Fruit fly (Drosophila melanogaster) Kc167 (cell line): Measurements from ENCODE around the gene CG14839.

Experiments
- Myc ChIP-seq: fragments of >200 bp; optimal IDR thresholded peaks from 2 replicates; lab custom pipeline; 2017; ENCODE audit warnings: missing external identifiers
- Sin3A ChIP-seq: fragments of >200 bp; optimal IDR thresholded peaks from 2 replicates; lab custom pipeline; 2018; ENCODE audit warnings: missing external identifiers
- h ChIP-seq: fragments of >200 bp; optimal IDR thresholded peaks from 3 replicates; lab custom pipeline; 2018; ENCODE audit warnings: missing external identifiers
- insv ChIP-seq: fragments of >200 bp; optimal IDR thresholded peaks from 3 replicates; lab custom pipeline; 2018; ENCODE audit warnings: missing external identifiers
- psq ChIP-seq: fragments of >200 bp; optimal IDR thresholded peaks from 2 replicates; lab custom pipeline; 2017; ENCODE audit warnings: missing external identifiers
- ttk ChIP-seq: sonication (Bioruptor generic); optimal IDR thresholded peaks from 2 replicates; lab custom pipeline; 2017; ENCODE audit warnings: missing external identifiers

CG14839 gene

DNA sequence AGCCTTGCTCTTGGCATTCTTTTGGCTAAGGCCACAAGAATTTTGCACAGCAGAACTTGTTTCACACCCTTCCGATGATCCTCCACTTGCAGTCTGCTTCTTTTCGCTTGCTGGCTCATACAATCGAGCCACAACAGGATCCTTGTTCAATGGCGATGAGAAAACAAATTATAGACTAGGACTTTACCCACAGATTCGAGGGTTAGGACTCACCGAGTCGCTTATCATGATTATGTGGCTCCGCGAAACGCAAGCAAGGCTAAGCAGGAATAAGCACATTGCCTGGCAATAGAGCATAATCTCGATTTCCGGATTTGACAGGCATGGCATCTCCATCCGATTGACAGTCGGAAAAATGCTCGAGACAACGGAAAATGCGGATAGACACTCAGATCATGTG, at the start of gene CG14839, which contains the start of gene CG14841:
Gene CG14839 (plus strand): TSS at position 301 of the 400 bp plus-strand sequence.
Gene CG14841 (minus strand): TSS at position 332 of the 400 bp plus-strand sequence.
- TF ChIP-seq insv (lab: Kevin White, UChicago) (no peak), h (lab: Kevin White, UChicago) (no peak), Sin3A (lab: Kevin White, UChicago) (no peak), psq (lab: Kevin White, UChicago) (no peak), ttk (lab: Kevin White, UChicago) (no peak), Myc (lab: Kevin White, UChicago) (no peak)

DNA sequence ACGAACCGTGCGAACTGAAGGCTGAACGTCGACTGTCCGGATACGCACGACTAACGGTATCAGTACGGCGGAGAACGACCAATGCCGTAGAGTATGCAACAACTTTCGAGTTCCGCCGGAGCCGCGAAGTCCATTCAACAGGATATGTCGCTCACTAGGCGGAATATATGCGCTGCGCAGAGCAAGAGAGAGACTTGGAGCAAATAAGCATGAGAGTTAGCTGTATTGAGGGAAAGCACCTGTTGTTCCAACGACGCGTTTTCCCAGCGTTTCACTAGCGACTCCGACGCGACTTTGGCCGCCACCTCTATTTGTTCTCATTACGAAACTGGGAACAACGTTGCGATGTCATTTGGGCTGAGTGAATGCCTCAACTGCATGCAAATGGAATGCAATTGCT, 47.4 kb upstream of the CG14839 start, which contains the start of gene Dop1R1:
Gene Dop1R1 (minus strand): TSS at position 35 of the 400 bp plus-strand sequence.
- TF ChIP-seq Myc (lab: Kevin White, UChicago), result no peak
- TF ChIP-seq psq (lab: Kevin White, UChicago), result no peak
- no peak for TF ChIP-seq ttk (lab: Kevin White, UChicago)
- no peak for TF ChIP-seq insv (lab: Kevin White, UChicago)
- TF ChIP-seq h (lab: Kevin White, UChicago), result no peak
- TF ChIP-seq Sin3A (lab: Kevin White, UChicago), result no peak

DNA sequence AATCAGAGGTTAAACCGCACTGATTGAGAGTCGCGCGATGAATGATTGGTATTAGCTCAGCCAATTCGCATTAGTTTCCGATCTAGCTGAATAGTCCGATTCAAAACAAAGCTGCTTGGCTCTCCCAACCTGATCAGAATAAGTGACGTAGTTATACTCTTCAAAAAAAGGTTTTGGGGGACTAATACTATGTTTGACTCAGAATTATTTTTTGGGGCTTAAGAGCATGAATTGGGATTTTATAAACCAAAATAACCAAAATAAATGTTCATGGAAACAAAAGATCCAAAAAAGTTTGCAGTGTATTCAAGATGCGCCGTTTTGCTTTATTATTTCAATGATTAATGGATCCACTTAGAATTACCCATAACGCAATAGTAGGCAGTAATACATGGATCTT, 44.3 kb upstream of the CG14839 start, which contains the start of gene CG9649:
Gene CG9649 (minus strand): TSS at position 44 of the 400 bp plus-strand sequence.
- TF ChIP-seq ttk (lab: Kevin White, UChicago) (no peak), Myc (lab: Kevin White, UChicago) (no peak), Sin3A (lab: Kevin White, UChicago) (no peak), h (lab: Kevin White, UChicago) (no peak), insv (lab: Kevin White, UChicago) (no peak), psq (lab: Kevin White, UChicago) (no peak)

DNA sequence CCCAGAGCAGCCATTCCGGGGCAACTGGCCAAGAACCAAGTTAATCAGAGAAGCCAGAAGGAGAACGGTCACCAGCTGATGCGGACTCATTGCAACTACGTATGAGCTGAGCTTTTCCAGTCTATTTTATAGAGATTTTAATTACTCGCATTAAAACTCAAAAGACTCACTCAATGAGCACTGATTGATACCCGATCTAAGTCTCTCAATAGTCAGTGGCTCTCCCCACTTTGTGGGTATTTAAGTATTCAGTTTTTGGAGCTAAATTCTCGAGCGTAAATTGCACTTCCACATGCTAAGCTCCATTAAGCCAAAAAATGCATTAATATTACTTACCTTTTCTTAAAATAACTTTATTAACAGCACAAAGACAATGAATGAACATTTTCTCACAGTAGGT, 42.1 kb upstream of the CG14839 start, which contains the start of gene CG31326:
Gene CG31326 (minus strand): TSS at position 101 of the 400 bp plus-strand sequence.
- TF ChIP-seq insv (lab: Kevin White, UChicago) (no peak), h (lab: Kevin White, UChicago) (no peak), ttk (lab: Kevin White, UChicago) (no peak), psq (lab: Kevin White, UChicago) (no peak), Myc (lab: Kevin White, UChicago) (no peak), Sin3A (lab: Kevin White, UChicago) (no peak)

DNA sequence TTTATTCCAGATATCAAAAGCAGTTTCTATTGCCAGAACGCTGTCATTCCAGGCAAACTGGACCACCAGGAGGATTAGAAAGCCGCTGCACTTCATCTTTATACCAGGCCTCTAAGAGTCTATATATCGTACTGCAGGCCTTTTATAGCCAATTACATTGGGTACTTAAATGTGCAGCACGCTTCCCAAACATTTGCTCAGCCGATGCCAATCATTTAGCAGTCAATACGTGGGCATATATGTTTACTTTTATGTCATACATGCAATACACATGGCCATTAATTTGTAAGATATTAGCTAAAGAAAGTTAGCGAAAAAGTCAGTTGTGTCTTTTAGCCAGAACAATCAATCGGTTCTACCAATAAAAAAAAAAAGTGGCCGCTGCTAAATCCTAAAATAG, 40.7 kb upstream of the CG14839 start, which contains the start of gene CG33109:
Gene CG33109 (minus strand): TSS at position 101 of the 400 bp plus-strand sequence.
- no peak for TF ChIP-seq psq (lab: Kevin White, UChicago)
- no peak for TF ChIP-seq Myc (lab: Kevin White, UChicago)
- no peak for TF ChIP-seq insv (lab: Kevin White, UChicago)
- TF ChIP-seq Sin3A (lab: Kevin White, UChicago), result no peak
- TF ChIP-seq h (lab: Kevin White, UChicago), result no peak
- no peak for TF ChIP-seq ttk (lab: Kevin White, UChicago)

DNA sequence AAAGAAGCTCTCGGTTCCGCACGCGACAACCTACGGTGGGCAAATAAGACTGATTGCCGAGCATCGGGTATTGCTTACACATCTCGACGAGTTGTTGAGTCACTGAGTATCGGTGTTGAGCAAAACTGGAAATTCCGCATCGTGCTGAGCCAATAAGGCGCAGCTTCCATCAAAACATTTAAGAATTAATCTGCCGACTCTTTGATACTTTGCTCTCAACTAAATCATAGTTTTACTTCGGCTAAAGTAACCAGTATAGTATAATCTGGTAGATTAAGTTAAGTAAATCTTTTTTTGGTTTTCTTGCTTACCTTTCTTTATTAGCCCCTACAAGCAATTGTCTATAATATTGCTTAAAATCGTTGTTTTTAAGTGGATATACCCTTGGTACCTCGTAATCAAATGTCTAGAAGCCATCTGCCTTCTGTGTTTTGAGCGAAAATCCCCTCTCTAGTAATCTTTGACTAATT, 38.0 kb upstream of the CG14839 start, which contains the start of gene Sp212:
Gene Sp212 (minus strand): TSS at position 51 of the 470 bp plus-strand sequence.
- no peak for TF ChIP-seq insv (lab: Kevin White, UChicago)
- no peak for TF ChIP-seq ttk (lab: Kevin White, UChicago)
- no peak for TF ChIP-seq psq (lab: Kevin White, UChicago)
- TF ChIP-seq Myc (lab: Kevin White, UChicago), result no peak
- TF ChIP-seq h (lab: Kevin White, UChicago), result no peak
- TF ChIP-seq Sin3A (lab: Kevin White, UChicago), result no peak

DNA sequence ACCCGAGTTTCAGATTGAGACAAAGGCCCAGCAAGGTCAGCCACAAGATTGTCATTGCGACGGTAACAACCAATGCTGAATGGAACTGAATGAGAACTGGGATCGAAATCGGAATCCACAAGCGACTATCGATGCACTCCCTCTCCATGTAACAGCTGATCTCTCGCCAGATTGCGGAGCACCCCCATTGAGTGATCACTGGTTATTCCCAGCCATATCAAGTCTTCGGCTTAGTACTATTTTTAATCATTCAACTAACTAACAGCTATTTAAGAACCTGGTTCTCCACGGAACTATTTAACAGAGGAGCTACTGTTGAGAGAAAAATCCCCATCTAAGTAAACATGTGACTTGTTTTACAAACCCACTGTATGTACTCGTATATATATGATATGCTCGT, 35.5 kb upstream of the CG14839 start, which contains the start of gene CG9631:
Gene CG9631 (minus strand): TSS at position 101 of the 400 bp plus-strand sequence.
- no peak for TF ChIP-seq insv (lab: Kevin White, UChicago)
- no peak for TF ChIP-seq ttk (lab: Kevin White, UChicago)
- no peak for TF ChIP-seq psq (lab: Kevin White, UChicago)
- no peak for TF ChIP-seq Myc (lab: Kevin White, UChicago)
- TF ChIP-seq Sin3A (lab: Kevin White, UChicago), result no peak
- no peak for TF ChIP-seq h (lab: Kevin White, UChicago)

DNA sequence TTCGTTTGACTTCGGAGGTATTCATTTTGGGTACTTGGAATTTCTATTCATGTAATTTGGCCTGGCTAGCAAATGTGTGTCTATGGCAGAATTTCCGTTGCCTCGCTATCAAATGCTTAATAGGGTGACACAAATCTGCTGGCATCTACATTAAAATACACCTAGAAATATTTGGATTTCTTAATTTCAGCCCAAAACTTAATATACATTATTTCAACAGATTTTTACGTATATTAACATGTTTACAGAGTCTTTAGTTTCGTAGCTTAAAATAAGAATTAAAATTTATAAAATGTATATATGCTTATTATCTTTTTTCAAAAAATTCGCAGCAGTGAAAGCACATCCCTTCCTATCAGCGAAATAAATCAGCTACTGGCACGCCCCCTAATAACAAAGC, 33.1 kb upstream of the CG14839 start, which contains the start of gene CG9624:
Gene CG9624 (minus strand): TSS at position 101 of the 400 bp plus-strand sequence.
- TF ChIP-seq h (lab: Kevin White, UChicago) (no peak), insv (lab: Kevin White, UChicago) (no peak), Sin3A (lab: Kevin White, UChicago) (no peak), ttk (lab: Kevin White, UChicago) (no peak), Myc (lab: Kevin White, UChicago) (no peak), psq (lab: Kevin White, UChicago) (no peak)

DNA sequence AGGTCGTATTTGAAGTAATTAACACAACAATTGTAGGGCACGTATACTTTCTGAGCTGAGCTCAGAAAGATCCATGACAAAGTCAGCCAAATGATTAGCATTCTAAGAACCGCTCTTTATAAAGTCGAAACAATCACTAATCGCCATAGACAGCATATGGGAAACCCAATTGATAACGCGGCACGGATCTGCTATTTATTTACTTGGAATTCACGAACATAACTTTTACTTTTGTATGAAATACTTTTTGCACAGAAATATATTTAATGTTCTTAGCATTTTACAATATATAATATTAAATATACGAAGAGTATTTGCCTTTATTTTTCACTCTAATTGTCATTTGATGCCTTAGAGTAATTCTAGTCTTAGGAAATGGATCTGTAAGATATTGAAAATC, 17.6 kb upstream of the CG14839 start, which contains the start of gene CG43291:
Gene CG43291 (minus strand): TSS at position 101 of the 400 bp plus-strand sequence.
- TF ChIP-seq Sin3A (lab: Kevin White, UChicago), result no peak

DNA sequence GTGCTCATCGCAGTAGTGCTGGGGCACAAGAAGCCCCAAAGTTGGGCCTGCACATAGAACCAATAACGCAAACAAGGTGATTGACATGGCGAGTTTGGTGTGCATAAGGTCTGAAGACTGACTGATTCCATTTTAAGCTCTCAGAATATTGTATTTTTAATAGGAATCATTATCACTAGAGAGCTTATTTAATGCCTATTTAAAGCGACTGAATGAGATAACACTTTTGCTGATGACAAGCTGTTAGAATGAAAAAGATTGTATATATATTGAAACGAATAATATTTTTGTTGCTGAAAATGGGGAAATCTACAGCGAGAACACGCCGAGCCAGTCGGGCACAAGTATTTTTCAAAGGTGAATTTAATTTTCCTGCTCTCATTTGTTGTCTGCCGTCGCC, 16.8 kb upstream of the CG14839 start, which contains the start of gene CG9616:
Gene CG9616 (minus strand): TSS at position 101 of the 400 bp plus-strand sequence.
- TF ChIP-seq insv (lab: Kevin White, UChicago), result no peak
- TF ChIP-seq psq (lab: Kevin White, UChicago), result no peak
- no peak for TF ChIP-seq ttk (lab: Kevin White, UChicago)
- no peak for TF ChIP-seq Sin3A (lab: Kevin White, UChicago)
- TF ChIP-seq h (lab: Kevin White, UChicago), result no peak
- no peak for TF ChIP-seq Myc (lab: Kevin White, UChicago)

DNA sequence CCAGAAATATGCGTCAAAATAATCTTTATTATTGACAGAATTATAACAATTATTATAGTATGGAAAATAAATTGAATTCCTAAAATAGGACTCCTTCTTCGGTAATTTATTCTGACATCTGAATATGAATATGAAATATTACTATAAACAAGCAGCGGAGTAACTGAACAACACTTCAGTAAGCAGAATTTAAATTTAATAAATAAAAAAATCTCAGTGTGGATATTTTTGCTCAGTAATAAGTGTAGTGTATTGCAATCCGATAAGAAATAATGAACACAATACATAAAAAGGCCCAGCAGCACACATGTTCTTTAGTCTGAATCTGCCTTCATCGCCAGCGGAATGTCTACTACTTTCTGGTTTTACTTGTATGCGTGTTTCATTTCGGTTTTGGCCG, 6.4 kb upstream of the CG14839 start, which contains the start of gene CG43179:
Gene CG43179 (plus strand): TSS at position 301 of the 400 bp plus-strand sequence.
- TF ChIP-seq insv (lab: Kevin White, UChicago), result no peak
- no peak for TF ChIP-seq h (lab: Kevin White, UChicago)
- no peak for TF ChIP-seq ttk (lab: Kevin White, UChicago)
- TF ChIP-seq Sin3A (lab: Kevin White, UChicago), result no peak
- TF ChIP-seq Myc (lab: Kevin White, UChicago), result no peak
- no peak for TF ChIP-seq psq (lab: Kevin White, UChicago)
